Worm (Caenorhabditis elegans) whole organism, young adult: ENCODE results near the gene C50C3.5.

ENCODE experiments used
- B0019.2 ChIP-seq: fragments of 200-800 bp; sonication (Bioruptor generic); conservative IDR thresholded peaks from 2 replicates; pipeline ENCODE4 v1.3.6; 2022; ENCODE audit warnings: missing genetic modification reagents, missing genetic modification characterization, missing compliant biosample characterization
- C06A6.2 ChIP-seq: fragments of 200-800 bp; sonication (Bioruptor generic); conservative IDR thresholded peaks from 2 replicates; pipeline ENCODE4 v1.3.6; 2022; ENCODE audit warnings: missing genetic modification characterization, missing compliant biosample characterization
- C17E4.6 ChIP-seq: fragments of 200-800 bp; sonication (Bioruptor generic); IDR thresholded peaks from 2 replicates; pipeline ENCODE4 v1.3.6; 2022; ENCODE audit warnings: missing genetic modification reagents, missing genetic modification characterization, missing compliant biosample characterization
- F49E8.2 ChIP-seq: sonication (generic microtip); optimal IDR thresholded peaks from 3 replicates; lab custom pipeline; 2017; ENCODE audit warnings: missing genetic modification characterization, mild to moderate bottlenecking, missing compliant biosample characterization, antibody characterized with exemption, moderate library complexity; ENCODE audit not compliant: insufficient read depth
- Y53G8AR.9 ChIP-seq: fragments of 200-800 bp; sonication (Bioruptor generic); conservative IDR thresholded peaks from 2 replicates; pipeline ENCODE4 v1.3.6; 2022; ENCODE audit warnings: missing genetic modification reagents, missing genetic modification characterization, missing compliant biosample characterization
- Y56A3A.18 ChIP-seq: fragments of 200-800 bp; sonication (Bioruptor generic); IDR thresholded peaks from 2 replicates; pipeline ENCODE4 v1.3.6; 2022; ENCODE audit warnings: missing genetic modification reagents, missing genetic modification characterization, missing compliant biosample characterization
- Y67H2A.10 ChIP-seq: fragments of 200-800 bp; sonication (Bioruptor generic); conservative IDR thresholded peaks from 2 replicates; pipeline ENCODE4 v1.3.6; 2022; ENCODE audit warnings: missing genetic modification reagents, missing genetic modification characterization, missing compliant biosample characterization
- aptf-3 ChIP-seq: fragments of 200-800 bp; sonication (Bioruptor generic); IDR thresholded peaks from 2 replicates; pipeline ENCODE4 v1.3.6; 2022; ENCODE audit warnings: missing genetic modification characterization, missing compliant biosample characterization
- attf-3 ChIP-seq: fragments of 200-800 bp; sonication (Bioruptor generic); conservative IDR thresholded peaks from 2 replicates; pipeline ENCODE4 v1.3.6; 2022; ENCODE audit warnings: missing genetic modification reagents, missing genetic modification characterization, missing compliant biosample characterization
- attf-6 ChIP-seq: fragments of 200-800 bp; sonication (Bioruptor generic); IDR thresholded peaks from 2 replicates; pipeline ENCODE4 v1.3.6; 2022; ENCODE audit warnings: missing genetic modification reagents, missing genetic modification characterization, missing compliant biosample characterization
- bed-1 ChIP-seq: fragments of 200-800 bp; sonication (Bioruptor generic); IDR thresholded peaks from 2 replicates; pipeline ENCODE4 v1.3.6; 2022; ENCODE audit warnings: missing genetic modification reagents, missing genetic modification characterization, missing compliant biosample characterization
- ceh-58 ChIP-seq: fragments of 200-800 bp; sonication (Bioruptor generic); IDR thresholded peaks from 2 replicates; pipeline ENCODE4 v1.3.6; 2022; ENCODE audit warnings: missing genetic modification characterization, missing compliant biosample characterization
- chd-7 ChIP-seq: sonication (generic microtip); optimal IDR thresholded peaks from 2 replicates; lab custom pipeline; 2016; ENCODE audit warnings: mild to moderate bottlenecking, missing genetic modification characterization, moderate library complexity, missing compliant biosample characterization
- dpl-1 ChIP-seq: fragments of 150-350 bp; optimal IDR thresholded peaks from 2 replicates; lab custom pipeline; 2014; ENCODE audit warnings: missing biosample characterization, missing genetic modification reagents, missing genetic modification characterization
- egrh-3 ChIP-seq: fragments of 200-800 bp; sonication (Bioruptor generic); IDR thresholded peaks from 2 replicates; pipeline ENCODE4 v1.3.6; 2022; ENCODE audit warnings: missing genetic modification reagents, missing genetic modification characterization, missing compliant biosample characterization
- ets-4 ChIP-seq: fragments of 200-800 bp; sonication (Bioruptor generic); optimal IDR thresholded peaks from 2 replicates; lab custom pipeline; 2018; ENCODE audit warnings: mild to moderate bottlenecking, missing genetic modification characterization, missing compliant biosample characterization
- fkh-3 ChIP-seq: sonication (generic microtip); optimal IDR thresholded peaks from 2 replicates; lab custom pipeline; 2016; ENCODE audit warnings: mild to moderate bottlenecking, missing genetic modification characterization, missing compliant biosample characterization
- gei-17 ChIP-seq: fragments of 200-800 bp; sonication (Bioruptor generic); optimal IDR thresholded peaks from 2 replicates; lab custom pipeline; 2018; ENCODE audit warnings: mild to moderate bottlenecking, missing genetic modification characterization, missing compliant biosample characterization
- him-1 ChIP-seq: sonication (generic microtip); optimal IDR thresholded peaks from 2 replicates; lab custom pipeline; 2016; ENCODE audit warnings: missing genotype, missing genetic modification reagents, missing genetic modification characterization, missing compliant biosample characterization
- hlh-26 ChIP-seq: fragments of 200-800 bp; sonication (Bioruptor generic); conservative IDR thresholded peaks from 2 replicates; pipeline ENCODE4 v1.3.6; 2022; ENCODE audit warnings: missing genetic modification reagents, missing genetic modification characterization, missing compliant biosample characterization
- hrde-1 ChIP-seq: sonication (generic microtip); optimal IDR thresholded peaks from 2 replicates; lab custom pipeline; 2016; ENCODE audit warnings: missing genetic modification characterization, mild to moderate bottlenecking, missing compliant biosample characterization, moderate library complexity, missing genotype, missing genetic modification reagents, borderline replicate concordance
- nfya-2 ChIP-seq: fragments of 200-800 bp; sonication (Bioruptor generic); IDR thresholded peaks from 2 replicates; pipeline ENCODE4 v1.3.6; 2022; ENCODE audit warnings: missing genetic modification reagents, missing genetic modification characterization, missing compliant biosample characterization
- nfyb-1 ChIP-seq: fragments of 200-800 bp; sonication (Bioruptor generic); IDR thresholded peaks from 2 replicates; pipeline ENCODE4 v1.3.6; 2022; ENCODE audit warnings: missing genetic modification reagents, missing genetic modification characterization, missing compliant biosample characterization
- pbrm-1 ChIP-seq: fragments of 200-800 bp; sonication (Bioruptor generic); IDR thresholded peaks from 2 replicates; pipeline ENCODE4 v1.3.6; 2022; ENCODE audit warnings: missing genetic modification reagents, missing genetic modification characterization, missing compliant biosample characterization
- repo-1 ChIP-seq: sonication (generic microtip); optimal IDR thresholded peaks from 2 replicates; lab custom pipeline; 2017; ENCODE audit warnings: mild to moderate bottlenecking, missing genetic modification characterization, missing compliant biosample characterization
- sdz-38 ChIP-seq: sonication (generic microtip); optimal IDR thresholded peaks from 2 replicates; lab custom pipeline; 2016; ENCODE audit warnings: missing genotype, missing genetic modification characterization, missing compliant biosample characterization
- snpc-1.1 ChIP-seq: sonication (generic microtip); optimal IDR thresholded peaks from 2 replicates; lab custom pipeline; 2017; ENCODE audit warnings: missing genetic modification characterization, mild to moderate bottlenecking, missing compliant biosample characterization, antibody characterized with exemption, moderate library complexity, missing genotype, missing genetic modification reagents; ENCODE audit not compliant: insufficient read depth
- somi-1 ChIP-seq: fragments of 200-800 bp; sonication (Bioruptor generic); optimal IDR thresholded peaks from 2 replicates; lab custom pipeline; 2018; ENCODE audit warnings: mild to moderate bottlenecking, missing genetic modification characterization, missing compliant biosample characterization
- tbx-9 ChIP-seq: sonication (generic microtip); optimal IDR thresholded peaks from 2 replicates; lab custom pipeline; 2016; ENCODE audit warnings: borderline replicate concordance, missing genetic modification characterization, inconsistent platforms, missing compliant biosample characterization
- zfh-2 ChIP-seq: fragments of 200-800 bp; sonication (Bioruptor generic); conservative IDR thresholded peaks from 2 replicates; pipeline ENCODE4 v1.3.6; 2022; ENCODE audit warnings: missing genetic modification reagents, missing genetic modification characterization, missing compliant biosample characterization
- zim-3 ChIP-seq: sonication (generic microtip); optimal IDR thresholded peaks from 2 replicates; lab custom pipeline; 2017; ENCODE audit warnings: mild to moderate bottlenecking, missing genetic modification characterization, moderate library complexity, missing compliant biosample characterization
- ztf-18 ChIP-seq: sonication (generic microtip); optimal IDR thresholded peaks from 2 replicates; lab custom pipeline; 2016; ENCODE audit warnings: missing genotype, mild to moderate bottlenecking, missing genetic modification characterization, missing compliant biosample characterization
- ztf-25 ChIP-seq: fragments of 200-800 bp; sonication (Bioruptor generic); IDR thresholded peaks from 2 replicates; pipeline ENCODE4 v1.3.6; 2022; ENCODE audit warnings: missing genetic modification reagents, missing genetic modification characterization, missing compliant biosample characterization
- ztf-26 ChIP-seq: sonication (generic microtip); optimal IDR thresholded peaks from 2 replicates; lab custom pipeline; 2017; ENCODE audit warnings: missing genetic modification characterization, missing compliant biosample characterization

C50C3.5 gene

ce11 chrIII:8227511-8227910 lies 48.5 kb downstream of the C50C3.5 start, which contains the start of gene fbxl-1 (continued):
- no peak for TF ChIP-seq C17E4.6 (GFP tag; lab: Robert Waterston, UW)
- peak; percentile 34 for TF ChIP-seq ztf-26 (tag; lab: Kevin White, UChicago)
- TF ChIP-seq attf-3 (GFP tag; lab: Robert Waterston, UW) = peak; percentile 76
- no peak for TF ChIP-seq B0019.2 (GFP tag; lab: Robert Waterston, UW)
- TF ChIP-seq attf-6 = no peak
- TF ChIP-seq bed-1 (GFP tag; lab: Robert Waterston, UW) = no peak
- no peak for TF ChIP-seq F49E8.2 (tag; lab: Kevin White, UChicago)
- peak; percentile 30 for TF ChIP-seq repo-1 (tag; lab: Kevin White, UChicago)
- no peak for TF ChIP-seq fkh-3 (tag; lab: Kevin White, UChicago)
- TF ChIP-seq hlh-26 (GFP tag; lab: Robert Waterston, UW) = no peak
- peak; percentile 44; the same call in 1 of the 2 replicates for TF ChIP-seq Y67H2A.10 (GFP tag; lab: Robert Waterston, UW)
- TF ChIP-seq aptf-3 = no peak
- TF ChIP-seq chd-7 (tag; lab: Kevin White, UChicago) = peak; percentile 79
- no peak for TF ChIP-seq ztf-25 (GFP tag; lab: Robert Waterston, UW)
- no peak for TF ChIP-seq snpc-1.1 (tag; lab: Kevin White, UChicago)
- peak; percentile 63 for TF ChIP-seq somi-1 (GFP tag; lab: Kevin White, UChicago)
- peak; percentile 68; the same call in 1 of the 2 replicates for TF ChIP-seq pbrm-1 (GFP tag; lab: Robert Waterston, UW)
- no peak for TF ChIP-seq tbx-9 (tag; lab: Kevin White, UChicago)
- TF ChIP-seq hrde-1 = no peak
- TF ChIP-seq gei-17 = peak; percentile 37
- no peak for TF ChIP-seq zim-3 (tag; lab: Kevin White, UChicago)
- TF ChIP-seq him-1 = no peak
- TF ChIP-seq nfyb-1 (GFP tag; lab: Robert Waterston, UW) = peak; percentile 79; the same call in 1 of the 2 replicates
- TF ChIP-seq nfya-2 = no peak
- TF ChIP-seq egrh-3 (GFP tag; lab: Robert Waterston, UW) = peak; percentile 35; the same call in 1 of the 2 replicates
- no peak for TF ChIP-seq Y53G8AR.9 (GFP tag; lab: Robert Waterston, UW)
- TF ChIP-seq ets-4 = peak; percentile 65
- no peak for TF ChIP-seq sdz-38 (tag; lab: Kevin White, UChicago)
- peak; percentile 98 for TF ChIP-seq zfh-2 (GFP tag; lab: Robert Waterston, UW)
- TF ChIP-seq, all 124 proteins: peak for 47

- no peak for TF ChIP-seq Y56A3A.18 (GFP tag; lab: Robert Waterston, UW)
- no peak for TF ChIP-seq ztf-18 (tag; lab: Kevin White, UChicago)
- 0 out of 2 replicates have a peak, but pooled peaks have one; percentile 8 for TF ChIP-seq pbrm-1 (GFP tag; lab: Robert Waterston, UW)
- TF ChIP-seq C06A6.2 = no peak
Observed at ce11 chrIII:8228916-8229315, 49.9 kb downstream of the C50C3.5 start.

- TF ChIP-seq ceh-58 (GFP tag; lab: Robert Waterston, UW) (0 out of 2 replicates have a peak, but pooled peaks have one; percentile 65), dpl-1 (GFP tag; lab: Kevin White, UChicago) (no peak)
Observed at ce11 chrIII:8229480-8229879, 50.5 kb downstream of the C50C3.5 start.
